Fruit fly (Drosophila melanogaster) S2 (cell line): Measurements from ENCODE around the gene MFS9.

Source experiments
- CG8478 ChIP-seq: fragments of >200 bp; optimal IDR thresholded peaks from 2 replicates; lab custom pipeline; 2018
- CTCF ChIP-seq, 2 experiments: fragments of >200 bp; optimal IDR thresholded peaks; 2 replicates each; lab custom pipeline; 2018

dm6 chr3R:20509377-20509776 is 2.9 kb downstream of the MFS9 start:
- no peak for TF ChIP-seq CG8478 (lab: Kevin White, UChicago)
- TF ChIP-seq CTCF (optimal IDR thresholded peaks at IDR 0.05; lab: Kevin White, UChicago), result no peak
